Fruit fly (Drosophila melanogaster) whole organism, embryonic: ENCODE measurements around the gene Kap3.

Experiments
- Awh ChIP-seq: fragments of 200-800 bp; sonication (Bioruptor generic); IDR thresholded peaks from 2 replicates; pipeline ENCODE4, ENCODE4 v1.3.6; 2022; ENCODE audit warnings: missing biosample characterization, missing genetic modification characterization
- B-H2 ChIP-seq: fragments of 200-800 bp; sonication (Bioruptor generic); optimal IDR thresholded peaks from 2 replicates; lab custom pipeline; 2018; ENCODE audit warnings: missing biosample characterization, mild to moderate bottlenecking, missing genetic modification characterization
- CG12104 ChIP-seq: fragments of 200-800 bp; sonication (Bioruptor generic); optimal IDR thresholded peaks from 3 replicates; lab custom pipeline; 2016; ENCODE audit warnings: missing biosample characterization, missing genetic modification characterization
- CG12299 ChIP-seq: fragments of 200-800 bp; sonication (Bioruptor generic); optimal IDR thresholded peaks from 2 replicates; lab custom pipeline; 2018; ENCODE audit warnings: missing biosample characterization, mild to moderate bottlenecking, missing genetic modification characterization
- CG13287 ChIP-seq: fragments of 200-800 bp; sonication (Bioruptor generic); IDR thresholded peaks from 2 replicates; pipeline ENCODE4 v1.3.6; 2022; ENCODE audit warnings: missing biosample characterization, missing genetic modification characterization; ENCODE audit not compliant: partially characterized antibody
- CG13424 ChIP-seq: fragments of 200-800 bp; sonication (Bioruptor generic); optimal IDR thresholded peaks from 2 replicates; lab custom pipeline; 2019; ENCODE audit warnings: missing biosample characterization, mild to moderate bottlenecking, missing genetic modification characterization, moderate library complexity
- CG17568 ChIP-seq: fragments of 200-800 bp; sonication (Bioruptor generic); optimal IDR thresholded peaks from 2 replicates; lab custom pipeline; 2018; ENCODE audit warnings: missing biosample characterization, mild to moderate bottlenecking, missing genetic modification characterization, moderate library complexity
- CG17612 ChIP-seq: fragments of 200-800 bp; sonication (Bioruptor generic); IDR thresholded peaks from 2 replicates; pipeline ENCODE4 v1.3.6; 2022; ENCODE audit warnings: missing biosample characterization, missing genetic modification characterization
- CG2129 ChIP-seq: fragments of 200-800 bp; sonication (Bioruptor generic); IDR thresholded peaks from 2 replicates; pipeline ENCODE4 v1.3.6; 2022; ENCODE audit warnings: missing biosample characterization, missing genetic modification characterization; ENCODE audit not compliant: partially characterized antibody
- CG3838 ChIP-seq: fragments of 200-800 bp; sonication (Bioruptor generic); optimal IDR thresholded peaks from 3 replicates; lab custom pipeline; 2016; ENCODE audit warnings: missing biosample characterization, missing genetic modification characterization
- CG6854 ChIP-seq: fragments of 200-800 bp; sonication (Bioruptor generic); optimal IDR thresholded peaks from 3 replicates; lab custom pipeline; 2017; ENCODE audit warnings: missing biosample characterization, mild to moderate bottlenecking, missing genetic modification characterization
- CG8924 ChIP-seq: fragments of 200-800 bp; optimal IDR thresholded peaks from 3 replicates; lab custom pipeline; 2019; ENCODE audit warnings: missing biosample characterization, mild to moderate bottlenecking, missing genetic modification characterization, moderate library complexity
- CG9727 ChIP-seq: fragments of 200-800 bp; sonication (Bioruptor generic); optimal IDR thresholded peaks from 3 replicates; lab custom pipeline; 2017; ENCODE audit warnings: missing biosample characterization, mild to moderate bottlenecking, missing genetic modification characterization
- CHES-1-like ChIP-seq: fragments of 200-800 bp; sonication (Bioruptor generic); optimal IDR thresholded peaks from 2 replicates; lab custom pipeline; 2016; ENCODE audit warnings: missing biosample characterization, missing genetic modification characterization
- Chrac-16 ChIP-seq: fragments of 200-800 bp; sonication (Bioruptor generic); optimal IDR thresholded peaks from 3 replicates; lab custom pipeline; 2016; ENCODE audit warnings: missing biosample characterization, missing genetic modification characterization
- Dbx ChIP-seq: fragments of 200-800 bp; sonication (Bioruptor generic); IDR thresholded peaks from 3 replicates; pipeline ENCODE4 v1.3.6; 2022; ENCODE audit warnings: missing biosample characterization, missing genetic modification characterization
- Deaf1 ChIP-seq: fragments of 200-800 bp; optimal IDR thresholded peaks from 3 replicates; lab custom pipeline; 2019; ENCODE audit warnings: missing biosample characterization, mild to moderate bottlenecking, missing genetic modification characterization, moderate library complexity
- Eip74EF ChIP-seq, 2 experiments: fragments of 200-800 bp in 1 of 2; fragments of >200 bp in 1 of 2; sonication (Bioruptor generic) in 1 of 2; optimal IDR thresholded peaks; 2 replicates each; lab custom pipeline; 2017 to 2019; ENCODE audit warnings: missing biosample characterization in 2 of 2, missing genetic modification characterization in 2 of 2, mild to moderate bottlenecking in 1 of 2, moderate library complexity in 1 of 2
- H2.0 ChIP-seq: fragments of 200-800 bp; sonication (Bioruptor generic); IDR thresholded peaks from 2 replicates; pipeline ENCODE4 v1.3.6; 2022; ENCODE audit warnings: missing biosample characterization, missing genetic modification characterization
- HLH4C ChIP-seq: fragments of 200-800 bp; sonication (Bioruptor generic); IDR thresholded peaks from 3 replicates; pipeline ENCODE4 v1.3.6; 2022; ENCODE audit warnings: missing biosample characterization, missing genetic modification characterization; ENCODE audit not compliant: partially characterized antibody
- Jarid2 ChIP-seq: fragments of 200-800 bp; sonication (Bioruptor generic); optimal IDR thresholded peaks from 3 replicates; lab custom pipeline; 2017; ENCODE audit warnings: mild to moderate bottlenecking, missing biosample characterization, missing genetic modification reagents, missing genetic modification characterization
- Lpt ChIP-seq: fragments of >200 bp; optimal IDR thresholded peaks from 2 replicates; lab custom pipeline; 2018; ENCODE audit warnings: missing biosample characterization, missing genetic modification characterization
- Med ChIP-seq: fragments of 200-800 bp; sonication (Bioruptor generic); peaks from one replicate; lab custom pipeline; 2016; ENCODE audit warnings: missing biosample characterization, missing genetic modification characterization, mild to moderate bottlenecking, inconsistent platforms, moderate library complexity
- Opbp ChIP-seq: fragments of 200-800 bp; sonication (Bioruptor generic); IDR thresholded peaks from 3 replicates; pipeline ENCODE4 v1.3.6; 2022; ENCODE audit warnings: missing biosample characterization, missing genetic modification characterization; ENCODE audit not compliant: partially characterized antibody
- Taf1 ChIP-seq: fragments of 200-800 bp; sonication (Bioruptor generic); IDR thresholded peaks from 2 replicates; pipeline ENCODE4 v1.3.6; 2022; ENCODE audit warnings: missing biosample characterization, missing genetic modification characterization
- amos ChIP-seq: fragments of 200-800 bp; sonication (Bioruptor generic); IDR thresholded peaks from 2 replicates; pipeline ENCODE4 v1.3.6; 2022; ENCODE audit warnings: missing biosample characterization, missing genetic modification characterization; ENCODE audit not compliant: partially characterized antibody
- chm ChIP-seq: fragments of 200-800 bp; sonication (Bioruptor generic); IDR thresholded peaks from 2 replicates; pipeline ENCODE4 v1.3.6; 2022; ENCODE audit warnings: missing biosample characterization, missing genetic modification characterization
- cwo ChIP-seq: fragments of 200-800 bp; sonication (Bioruptor generic); optimal IDR thresholded peaks from 3 replicates; lab custom pipeline; 2017; ENCODE audit warnings: missing biosample characterization, missing genetic modification characterization, mild to moderate bottlenecking, moderate library complexity, missing genetic modification reagents
- dm ChIP-seq: fragments of 200-800 bp; sonication (Bioruptor generic); optimal IDR thresholded peaks from 3 replicates; lab custom pipeline; 2016; ENCODE audit warnings: missing biosample characterization, missing genetic modification characterization
- ems ChIP-seq: fragments of 200-800 bp; sonication (Bioruptor generic); optimal IDR thresholded peaks from 3 replicates; lab custom pipeline; 2016; ENCODE audit warnings: missing biosample characterization, missing genetic modification characterization
- esg ChIP-seq: fragments of 200-800 bp; sonication (Bioruptor generic); conservative IDR thresholded peaks from 2 replicates; pipeline ENCODE4 v1.3.6; 2022; ENCODE audit warnings: missing biosample characterization, missing genetic modification characterization
- eve ChIP-seq, 2 experiments: fragments of >200 bp; optimal IDR thresholded peaks; 2 replicates each; lab custom pipeline; 2017; ENCODE audit warnings: missing biosample characterization in 2 of 2, missing genetic modification characterization in 2 of 2
- ewg ChIP-seq: fragments of 200-800 bp; sonication (Bioruptor generic); optimal IDR thresholded peaks from 3 replicates; lab custom pipeline; 2017; ENCODE audit warnings: mild to moderate bottlenecking, missing biosample characterization, missing genetic modification reagents, missing genetic modification characterization
- grau ChIP-seq: fragments of 200-800 bp; optimal IDR thresholded peaks from 3 replicates; lab custom pipeline; 2019; ENCODE audit warnings: missing biosample characterization, mild to moderate bottlenecking, missing genetic modification characterization, moderate library complexity
- kah ChIP-seq: fragments of 200-800 bp; sonication (Bioruptor generic); optimal IDR thresholded peaks from 2 replicates; lab custom pipeline; 2018; ENCODE audit warnings: missing biosample characterization, mild to moderate bottlenecking, missing genetic modification characterization
- lov ChIP-seq, 2 experiments: fragments of 200-800 bp in 1 of 2; fragments of >200 bp in 1 of 2; sonication (Bioruptor generic) in 1 of 2; IDR thresholded peaks in 1 of 2; optimal IDR thresholded peaks in 1 of 2; 2 replicates in 1 of 2; 3 replicates in 1 of 2; pipeline versions ENCODE4 v1.3.6 to Lab custom; 2017 to 2022; ENCODE audit warnings: missing biosample characterization in 1 of 2, missing genetic modification characterization in 1 of 2
- luna ChIP-seq: fragments of 200-800 bp; sonication (Bioruptor generic); optimal IDR thresholded peaks from 2 replicates; lab custom pipeline; 2016; ENCODE audit warnings: missing biosample characterization, missing genetic modification characterization
- mirr ChIP-seq: fragments of 200-800 bp; sonication (Bioruptor generic); optimal IDR thresholded peaks from 3 replicates; lab custom pipeline; 2018; ENCODE audit warnings: missing biosample characterization, mild to moderate bottlenecking, missing genetic modification characterization
- nau ChIP-seq: fragments of 200-800 bp; sonication (Bioruptor generic); optimal IDR thresholded peaks from 3 replicates; lab custom pipeline; 2017; ENCODE audit warnings: missing biosample characterization, mild to moderate bottlenecking, missing genetic modification characterization, missing genetic modification reagents
- nmo ChIP-seq: fragments of 200-800 bp; sonication (Bioruptor generic); optimal IDR thresholded peaks from 2 replicates; lab custom pipeline; 2018; ENCODE audit warnings: missing biosample characterization, mild to moderate bottlenecking, missing genetic modification characterization, moderate library complexity
- pb ChIP-seq: fragments of 200-800 bp; sonication (Bioruptor generic); optimal IDR thresholded peaks from 3 replicates; lab custom pipeline; 2016; ENCODE audit warnings: missing biosample characterization, missing genetic modification characterization
- ranshi ChIP-seq: fragments of 200-800 bp; sonication (Bioruptor generic); IDR thresholded peaks from 2 replicates; pipeline ENCODE4 v1.3.6; 2022; ENCODE audit warnings: missing biosample characterization, missing genetic modification characterization
- sc ChIP-seq, 3 experiments: fragments of >200 bp in 2 of 3; fragments of 200-800 bp in 1 of 3; sonication (Bioruptor generic) in 1 of 3; optimal IDR thresholded peaks; 2 replicates in 2 of 3; 3 replicates in 1 of 3; lab custom pipeline; 2017; ENCODE audit warnings: mild to moderate bottlenecking in 1 of 3, missing biosample characterization in 1 of 3, missing genetic modification characterization in 1 of 3, missing genetic modification reagents in 1 of 3
- sima ChIP-seq: fragments of 200-800 bp; sonication (Bioruptor generic); optimal IDR thresholded peaks from 2 replicates; lab custom pipeline; 2016; ENCODE audit warnings: missing biosample characterization, missing genetic modification characterization
- slp2 ChIP-seq: fragments of 200-800 bp; sonication (Bioruptor generic); optimal IDR thresholded peaks from 2 replicates; lab custom pipeline; 2016; ENCODE audit warnings: missing biosample characterization, missing genetic modification characterization
- sob ChIP-seq: fragments of 200-800 bp; sonication (Bioruptor generic); IDR thresholded peaks from 2 replicates; pipeline ENCODE4 v1.3.6; 2022; ENCODE audit warnings: missing biosample characterization, missing genetic modification characterization
- tap ChIP-seq: fragments of 200-800 bp; optimal IDR thresholded peaks from 3 replicates; lab custom pipeline; 2019; ENCODE audit warnings: missing biosample characterization, mild to moderate bottlenecking, missing genetic modification characterization, moderate library complexity

Gene Kap3

DNA sequence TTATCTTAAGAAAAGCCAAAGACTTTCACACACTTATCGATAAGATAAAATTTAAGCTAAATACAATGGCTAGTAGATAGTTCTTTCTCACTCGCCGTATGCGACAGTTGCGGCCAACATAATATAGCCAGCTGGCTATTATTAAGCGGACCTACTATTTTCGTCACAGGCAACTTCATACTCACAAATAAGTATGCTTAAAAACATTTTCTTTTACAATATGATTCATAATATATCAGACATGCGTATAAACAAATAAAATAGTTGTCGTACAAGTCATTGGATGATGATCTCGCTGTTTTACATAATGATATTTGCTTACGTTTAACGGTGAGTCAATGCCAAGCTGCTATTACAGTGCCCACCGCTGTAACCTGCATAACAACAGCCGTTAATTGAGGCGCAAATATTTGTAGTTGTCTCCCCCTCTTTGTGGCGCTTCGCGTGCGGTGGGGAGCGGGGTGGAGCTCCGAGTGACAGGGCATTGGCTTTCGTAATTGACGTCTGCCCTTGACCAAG is 13.6 kb downstream of the Kap3 start (continued):
- TF ChIP-seq Opbp (GFP tag; lab: Robert Waterston, UW) (no peak), CG13424 (tag; lab: Kevin White, UChicago) (peak; percentile 70), CG3838 (GFP tag; lab: Kevin White, UChicago) (no peak), mirr (GFP tag; lab: Kevin White, UChicago) (peak; percentile 82), Eip74EF (GFP tag; optimal IDR thresholded peaks at IDR 0.05; lab: Kevin White, UChicago) (peak in 1 of 2 experiments; percentile 59), pb (GFP tag; lab: Kevin White, UChicago) (peak; percentile 47), Chrac-16 (GFP tag; lab: Kevin White, UChicago) (peak; percentile 43), slp2 (GFP tag; lab: Kevin White, UChicago) (peak; percentile 15), CG6854 (GFP tag; lab: Kevin White, UChicago) (peak; percentile 69), ranshi (GFP tag; lab: Robert Waterston, UW) (peak; percentile 63), esg (GFP tag; lab: Robert Waterston, UW) (peak; percentile 67), CHES-1-like (peak; percentile 24), CG12299 (tag; lab: Kevin White, UChicago) (peak; percentile 52), H2.0 (GFP tag; lab: Robert Waterston, UW) (peak; percentile 22), nmo (GFP tag; lab: Kevin White, UChicago) (peak; percentile 77), nau (GFP tag; lab: Kevin White, UChicago) (no peak), sc (optimal IDR thresholded peaks at IDR 0.05; lab: Kevin White, UChicago) (no peak), sc (GFP tag; optimal IDR thresholded peaks at IDR 0.05; lab: Kevin White, UChicago) (peak; percentile 34), tap (peak; percentile 63), CG12104 (GFP tag; lab: Kevin White, UChicago) (peak; percentile 55)
- TF ChIP-seq, all 482 proteins: peak for 320

dm6 chrX:11325175-11325768 is 14.6 kb downstream of the Kap3 start, which contains the start of gene Gapvd1:
Gene Gapvd1, plus strand, starts transcription at chrX:11325385.
- TF ChIP-seq sima (GFP tag; lab: Kevin White, UChicago) (no peak), chm (GFP tag; lab: Robert Waterston, UW) (no peak), Deaf1 (tag; lab: Kevin White, UChicago) (peak; percentile 17), CG8924 (peak; percentile 47), Dbx (GFP tag; lab: Robert Waterston, UW) (no peak), ewg (peak; percentile 7), CG2129 (GFP tag; lab: Robert Waterston, UW) (peak; percentile 43; the same call in 1 of the 2 replicates), lov (optimal IDR thresholded peaks at IDR 0.05; lab: Kevin White, UChicago) (no peak), lov (GFP tag; IDR thresholded peaks at IDR 0.05; lab: Robert Waterston, UW) (no peak), Awh (no peak), HLH4C (GFP tag; lab: Robert Waterston, UW) (peak; percentile 88), dm (GFP tag; lab: Kevin White, UChicago) (peak; percentile 66), B-H2 (GFP tag; lab: Kevin White, UChicago) (no peak), CG17568 (GFP tag; lab: Kevin White, UChicago) (peak; percentile 26), CG13287 (peak; percentile 85), Jarid2 (no peak), sob (peak; percentile 35; the same call in 1 of the 2 replicates), grau (peak; percentile 9), kah (no peak), Taf1 (GFP tag; lab: Robert Waterston, UW) (no peak), cwo (GFP tag; lab: Kevin White, UChicago) (no peak), Lpt (GFP tag; lab: Kevin White, UChicago) (no peak), CG9727 (no peak), Med (GFP tag; lab: Kevin White, UChicago) (peak; percentile 79), CG17612 (no peak), amos (GFP tag; lab: Robert Waterston, UW) (peak; percentile 90), eve (GFP tag; optimal IDR thresholded peaks at IDR 0.05; lab: Kevin White, UChicago) (no peak), ems (GFP tag; lab: Kevin White, UChicago) (peak; percentile 3), luna (no peak)
